Fruit fly (Drosophila melanogaster) whole organism, embryonic: ENCODE results near the gene FipoQ.

ENCODE experiments used
- Adf1 ChIP-seq: fragments of 200-800 bp; sonication (Bioruptor generic); IDR thresholded peaks from 2 replicates; pipeline ENCODE4 v1.3.6; 2022; ENCODE audit warnings: missing biosample characterization, missing genetic modification characterization
- Aef1 ChIP-seq: fragments of 200-800 bp; sonication (Bioruptor generic); IDR thresholded peaks from 3 replicates; pipeline ENCODE4 v1.3.6; 2022; ENCODE audit warnings: missing biosample characterization, missing genetic modification characterization
- CG10565 ChIP-seq: fragments of 200-800 bp; sonication (Bioruptor generic); optimal IDR thresholded peaks from 3 replicates; lab custom pipeline; 2016; ENCODE audit warnings: missing biosample characterization, mild to moderate bottlenecking, missing genetic modification characterization
- CG10979 ChIP-seq: fragments of 200-800 bp; sonication (Bioruptor generic); optimal IDR thresholded peaks from 2 replicates; lab custom pipeline; 2018; ENCODE audit warnings: missing biosample characterization, mild to moderate bottlenecking, missing genetic modification characterization, moderate library complexity
- CG11560 ChIP-seq: fragments of 200-800 bp; sonication (Bioruptor generic); IDR thresholded peaks from 3 replicates; pipeline ENCODE4 v1.3.6; 2022; ENCODE audit warnings: missing biosample characterization, missing genetic modification characterization
- CG15479 ChIP-seq: fragments of 200-800 bp; sonication (Bioruptor generic); optimal IDR thresholded peaks from 3 replicates; lab custom pipeline; 2019; ENCODE audit warnings: missing biosample characterization, mild to moderate bottlenecking, missing genetic modification characterization, moderate library complexity
- CG15514 ChIP-seq: fragments of 200-800 bp; sonication (Bioruptor generic); optimal IDR thresholded peaks from 3 replicates; lab custom pipeline; 2017; ENCODE audit warnings: missing biosample characterization, missing genetic modification characterization, mild to moderate bottlenecking, moderate library complexity, missing genetic modification reagents
- CG17328 ChIP-seq: fragments of 200-800 bp; sonication (Bioruptor generic); IDR thresholded peaks from 2 replicates; pipeline ENCODE4 v1.3.6; 2022; ENCODE audit warnings: missing biosample characterization, missing genetic modification characterization
- CG17361 ChIP-seq: fragments of 200-800 bp; sonication (Bioruptor generic); IDR thresholded peaks from 3 replicates; pipeline ENCODE4 v1.3.6; 2022; ENCODE audit warnings: missing biosample characterization, missing genetic modification characterization
- CG2202 ChIP-seq: fragments of 200-800 bp; sonication (Bioruptor generic); optimal IDR thresholded peaks from 2 replicates; lab custom pipeline; 2018; ENCODE audit warnings: missing biosample characterization, mild to moderate bottlenecking, missing genetic modification characterization
- CG3163 ChIP-seq: fragments of 200-800 bp; sonication (Bioruptor generic); optimal IDR thresholded peaks from 3 replicates; lab custom pipeline; 2016; ENCODE audit warnings: missing biosample characterization, missing genetic modification characterization
- CG6683 ChIP-seq: fragments of 200-800 bp; sonication (Bioruptor generic); optimal IDR thresholded peaks from 2 replicates; lab custom pipeline; 2017; ENCODE audit warnings: missing biosample characterization, mild to moderate bottlenecking, missing genetic modification characterization, missing genetic modification reagents
- CG6813 ChIP-seq: fragments of 200-800 bp; sonication (Bioruptor generic); optimal IDR thresholded peaks from 2 replicates; lab custom pipeline; 2017; ENCODE audit warnings: missing biosample characterization, missing genetic modification characterization, mild to moderate bottlenecking, moderate library complexity, missing genetic modification reagents
- CG7928 ChIP-seq: fragments of 200-800 bp; sonication (Bioruptor generic); optimal IDR thresholded peaks from 2 replicates; lab custom pipeline; 2017; ENCODE audit warnings: missing biosample characterization, mild to moderate bottlenecking, missing genetic modification characterization
- CG9215 ChIP-seq: fragments of 200-800 bp; sonication (Bioruptor generic); IDR thresholded peaks from 2 replicates; pipeline ENCODE4 v1.3.6; 2022; ENCODE audit warnings: missing biosample characterization, missing genetic modification characterization
- CG9609 ChIP-seq: fragments of 200-800 bp; sonication (Bioruptor generic); optimal IDR thresholded peaks from 3 replicates; lab custom pipeline; 2016; ENCODE audit warnings: missing biosample characterization, missing genetic modification characterization
- D19A ChIP-seq: fragments of 200-800 bp; optimal IDR thresholded peaks from 3 replicates; lab custom pipeline; 2019; ENCODE audit warnings: missing biosample characterization, mild to moderate bottlenecking, missing genetic modification characterization, moderate library complexity
- D19B ChIP-seq: fragments of 200-800 bp; sonication (Bioruptor generic); optimal IDR thresholded peaks from 2 replicates; lab custom pipeline; 2017; ENCODE audit warnings: missing biosample characterization, mild to moderate bottlenecking, missing genetic modification characterization
- Drgx ChIP-seq: fragments of 200-800 bp; sonication (Bioruptor generic); IDR thresholded peaks from 2 replicates; pipeline ENCODE4 v1.3.6; 2022; ENCODE audit warnings: missing biosample characterization, missing genetic modification characterization
- E2f1 ChIP-seq: fragments of 200-800 bp; sonication (Bioruptor generic); IDR thresholded peaks from 2 replicates; pipeline ENCODE4 v1.3.6; 2022; ENCODE audit warnings: missing biosample characterization, missing genetic modification characterization
- Gsc ChIP-seq: fragments of 200-800 bp; sonication (Bioruptor generic); IDR thresholded peaks from 2 replicates; pipeline ENCODE4 v1.3.6; 2022; ENCODE audit warnings: missing biosample characterization, missing genetic modification characterization
- H2.0 ChIP-seq: fragments of 200-800 bp; sonication (Bioruptor generic); IDR thresholded peaks from 2 replicates; pipeline ENCODE4 v1.3.6; 2022; ENCODE audit warnings: missing biosample characterization, missing genetic modification characterization
- HLHmδ ChIP-seq: fragments of 200-800 bp; sonication (Bioruptor generic); optimal IDR thresholded peaks from 2 replicates; lab custom pipeline; 2018; ENCODE audit warnings: missing biosample characterization, mild to moderate bottlenecking, missing genetic modification characterization, moderate library complexity
- MTF-1 ChIP-seq: fragments of 200-800 bp; sonication (Bioruptor generic); optimal IDR thresholded peaks from 2 replicates; lab custom pipeline; 2018; ENCODE audit warnings: missing biosample characterization, mild to moderate bottlenecking, missing genetic modification characterization, borderline replicate concordance
- Nf-YB ChIP-seq: fragments of 200-800 bp; sonication (Bioruptor generic); optimal IDR thresholded peaks from 3 replicates; lab custom pipeline; 2019; ENCODE audit warnings: missing biosample characterization, mild to moderate bottlenecking, missing genetic modification characterization, moderate library complexity
- Sin3A ChIP-seq: fragments of >200 bp; optimal IDR thresholded peaks from 2 replicates; lab custom pipeline; 2018
- Trl ChIP-seq, 3 experiments: fragments of >200 bp in 2 of 3; fragments of 200-800 bp in 1 of 3; sonication (Bioruptor generic) in 1 of 3; optimal IDR thresholded peaks; 2 replicates in 1 of 3; 3 replicates in 2 of 3; lab custom pipeline; 2016 to 2017; ENCODE audit warnings: missing biosample characterization in 1 of 3, missing genetic modification characterization in 1 of 3
- ab ChIP-seq: fragments of 200-800 bp; sonication (Bioruptor generic); optimal IDR thresholded peaks from 2 replicates; lab custom pipeline; 2016; ENCODE audit warnings: missing biosample characterization, missing genetic modification characterization
- bbx ChIP-seq: fragments of 200-800 bp; sonication (Bioruptor generic); IDR thresholded peaks from 2 replicates; pipeline ENCODE4 v1.3.6; 2022; ENCODE audit warnings: missing biosample characterization, missing genetic modification characterization; ENCODE audit not compliant: partially characterized antibody
- caup ChIP-seq: fragments of 200-800 bp; sonication (Bioruptor generic); optimal IDR thresholded peaks from 3 replicates; lab custom pipeline; 2017; ENCODE audit warnings: missing biosample characterization, mild to moderate bottlenecking, missing genetic modification characterization, moderate library complexity; ENCODE audit not compliant: severe bottlenecking
- chn ChIP-seq: fragments of 200-800 bp; sonication (Bioruptor generic); optimal IDR thresholded peaks from 2 replicates; lab custom pipeline; 2016; ENCODE audit warnings: missing biosample characterization, missing genetic modification characterization
- cwo ChIP-seq: fragments of 200-800 bp; sonication (Bioruptor generic); optimal IDR thresholded peaks from 3 replicates; lab custom pipeline; 2017; ENCODE audit warnings: missing biosample characterization, missing genetic modification characterization, mild to moderate bottlenecking, moderate library complexity, missing genetic modification reagents
- disco-r ChIP-seq: fragments of 200-800 bp; sonication (Bioruptor generic); optimal IDR thresholded peaks from 2 replicates; lab custom pipeline; 2016; ENCODE audit warnings: missing biosample characterization, missing genetic modification characterization
- emc ChIP-seq: fragments of 200-800 bp; sonication (Bioruptor generic); optimal IDR thresholded peaks from 2 replicates; lab custom pipeline; 2016; ENCODE audit warnings: missing biosample characterization, missing genetic modification characterization
- eve ChIP-seq, 2 experiments: fragments of >200 bp; optimal IDR thresholded peaks; 2 replicates each; lab custom pipeline; 2017; ENCODE audit warnings: missing biosample characterization in 2 of 2, missing genetic modification characterization in 2 of 2
- ewg ChIP-seq: fragments of 200-800 bp; sonication (Bioruptor generic); optimal IDR thresholded peaks from 3 replicates; lab custom pipeline; 2017; ENCODE audit warnings: mild to moderate bottlenecking, missing biosample characterization, missing genetic modification reagents, missing genetic modification characterization
- exex ChIP-seq: fragments of 200-800 bp; sonication (Bioruptor generic); optimal IDR thresholded peaks from 4 replicates; lab custom pipeline; 2018; ENCODE audit warnings: missing biosample characterization, mild to moderate bottlenecking, missing genetic modification characterization, moderate library complexity
- gt ChIP-seq: fragments of 200-800 bp; sonication (Bioruptor generic); IDR thresholded peaks from 2 replicates; pipeline ENCODE4 v1.3.6; 2022; ENCODE audit warnings: missing biosample characterization, missing genetic modification characterization
- hbn ChIP-seq: fragments of 200-800 bp; sonication (Bioruptor generic); IDR thresholded peaks from 2 replicates; pipeline ENCODE4 v1.3.6; 2022; ENCODE audit warnings: missing biosample characterization, missing genetic modification characterization; ENCODE audit not compliant: partially characterized antibody
- luna ChIP-seq: fragments of 200-800 bp; sonication (Bioruptor generic); optimal IDR thresholded peaks from 2 replicates; lab custom pipeline; 2016; ENCODE audit warnings: missing biosample characterization, missing genetic modification characterization
- nau ChIP-seq: fragments of 200-800 bp; sonication (Bioruptor generic); optimal IDR thresholded peaks from 3 replicates; lab custom pipeline; 2017; ENCODE audit warnings: missing biosample characterization, mild to moderate bottlenecking, missing genetic modification characterization, missing genetic modification reagents
- nmo ChIP-seq: fragments of 200-800 bp; sonication (Bioruptor generic); optimal IDR thresholded peaks from 2 replicates; lab custom pipeline; 2018; ENCODE audit warnings: missing biosample characterization, mild to moderate bottlenecking, missing genetic modification characterization, moderate library complexity
- otp ChIP-seq: fragments of 200-800 bp; sonication (Bioruptor generic); IDR thresholded peaks from 3 replicates; pipeline ENCODE4, ENCODE4 v1.3.6; 2022; ENCODE audit warnings: missing biosample characterization, missing genetic modification characterization
- pzg ChIP-seq: fragments of 200-800 bp; sonication (Bioruptor generic); optimal IDR thresholded peaks from 3 replicates; lab custom pipeline; 2018; ENCODE audit warnings: missing biosample characterization, mild to moderate bottlenecking, missing genetic modification characterization, moderate library complexity
- scrt ChIP-seq: fragments of 200-800 bp; sonication (Bioruptor generic); optimal IDR thresholded peaks from 2 replicates; lab custom pipeline; 2018; ENCODE audit warnings: missing biosample characterization, mild to moderate bottlenecking, missing genetic modification characterization, moderate library complexity
- sd ChIP-seq: fragments of 200-800 bp; sonication (Bioruptor generic); optimal IDR thresholded peaks from 3 replicates; lab custom pipeline; 2018; ENCODE audit warnings: missing biosample characterization, mild to moderate bottlenecking, missing genetic modification characterization, moderate library complexity
- sisA ChIP-seq: fragments of 200-800 bp; sonication (Bioruptor generic); IDR thresholded peaks from 2 replicates; pipeline ENCODE4 v1.3.6; 2022; ENCODE audit warnings: missing biosample characterization, missing genetic modification characterization
- trh ChIP-seq: fragments of 200-800 bp; sonication (Bioruptor generic); optimal IDR thresholded peaks from 2 replicates; lab custom pipeline; 2016; ENCODE audit warnings: missing biosample characterization, missing genetic modification characterization
- wdn ChIP-seq: fragments of 200-800 bp; sonication (Bioruptor generic); IDR thresholded peaks from 2 replicates; pipeline ENCODE4 v1.3.6; 2022; ENCODE audit warnings: missing biosample characterization, missing genetic modification characterization

Gene FipoQ

dm6 chr3R:29478952-29479538 is 15.5 kb upstream of the FipoQ start (continued):
- TF ChIP-seq CG15479 (GFP tag; lab: Kevin White, UChicago) (no peak), trh (GFP tag; lab: Kevin White, UChicago) (no peak), ab (GFP tag; lab: Kevin White, UChicago) (no peak), sisA (GFP tag; lab: Robert Waterston, UW) (peak; percentile 74), CG15514 (GFP tag; lab: Kevin White, UChicago) (peak; percentile 41), Nf-YB (GFP tag; lab: Kevin White, UChicago) (peak; percentile 51), chn (GFP tag; lab: Kevin White, UChicago) (no peak), CG6683 (GFP tag; lab: Kevin White, UChicago) (peak; percentile 24), nau (GFP tag; lab: Kevin White, UChicago) (peak; percentile 60), Adf1 (GFP tag; lab: Robert Waterston, UW) (peak; percentile 51; the same call in 1 of the 2 replicates), Drgx (GFP tag; lab: Robert Waterston, UW) (peak; percentile 46; the same call in 1 of the 2 replicates), CG17361 (GFP tag; lab: Robert Waterston, UW) (peak; percentile 56; the same call in 1 of the 3 replicates), Aef1 (GFP tag; lab: Robert Waterston, UW) (peak; percentile 49; the same call in 2 of the 3 replicates), exex (peak; percentile 54), sd (peak; percentile 61), gt (GFP tag; lab: Robert Waterston, UW) (no peak), Gsc (GFP tag; lab: Robert Waterston, UW) (no peak), CG9609 (GFP tag; lab: Kevin White, UChicago) (peak; percentile 20), D19B (GFP tag; lab: Kevin White, UChicago) (peak; percentile 43), luna (no peak), caup (peak; percentile 57), emc (GFP tag; lab: Kevin White, UChicago) (peak; percentile 7), Trl (optimal IDR thresholded peaks at IDR 0.05; lab: Kevin White, UChicago) (peak in 1 of 2 experiments; percentile 56), Trl (GFP tag; optimal IDR thresholded peaks at IDR 0.05; lab: Kevin White, UChicago) (no peak), hbn (GFP tag; lab: Robert Waterston, UW) (no peak), wdn (peak; percentile 45; the same call in 1 of the 2 replicates), disco-r (GFP tag; lab: Kevin White, UChicago) (no peak), Sin3A (lab: Kevin White, UChicago) (no peak), MTF-1 (GFP tag; lab: Kevin White, UChicago) (peak; percentile 26), E2f1 (GFP tag; lab: Robert Waterston, UW) (peak; percentile 48), cwo (GFP tag; lab: Kevin White, UChicago) (peak; percentile 65), CG2202 (tag; lab: Kevin White, UChicago) (no peak), HLHmδ (no peak), CG6813 (GFP tag; lab: Kevin White, UChicago) (peak; percentile 47), ewg (GFP tag; lab: Kevin White, UChicago) (peak; percentile 30), CG9215 (no peak), CG17328 (GFP tag; lab: Robert Waterston, UW) (peak; percentile 71), eve (GFP tag; optimal IDR thresholded peaks at IDR 0.05; lab: Kevin White, UChicago) (no peak), CG10565 (no peak), CG7928 (GFP tag; lab: Kevin White, UChicago) (peak; percentile 15), nmo (peak; percentile 60), D19A (tag; lab: Kevin White, UChicago) (peak; percentile 63), CG10979 (tag; lab: Kevin White, UChicago) (peak; percentile 27), CG11560 (tag; lab: Robert Waterston, UW) (no peak), bbx (GFP tag; lab: Robert Waterston, UW) (peak; percentile 19; the same call in 1 of the 2 replicates), CG3163 (GFP tag; lab: Kevin White, UChicago) (no peak), H2.0 (GFP tag; lab: Robert Waterston, UW) (peak; percentile 58; the same call in 1 of the 2 replicates), otp (GFP tag; lab: Robert Waterston, UW) (no peak; the same call in 1 of the 3 replicates), pzg (no peak), scrt (peak; percentile 45)
